Fruit fly (Drosophila melanogaster): ENCODE results near the gene Pus7.

Gene Pus7

dm6 chr3L:8546355-8546771, 36.6 kb downstream of the Pus7 start (continued):
- no peak for TF ChIP-seq Hey (tag; optimal IDR thresholded peaks at IDR 0.05)
- TF ChIP-seq CG10543 (GFP tag; optimal IDR thresholded peaks at IDR 0.05), result peak; percentile 58
- peak; percentile 23 for TF ChIP-seq sug (tag; optimal IDR thresholded peaks at IDR 0.05)
- TF ChIP-seq CG8924 (tag; optimal IDR thresholded peaks at IDR 0.05), result no peak
- peak; percentile 56 for TF ChIP-seq oc (tag; optimal IDR thresholded peaks at IDR 0.05)
- TF ChIP-seq CG7987 (GFP tag; optimal IDR thresholded peaks at IDR 0.05), result peak; percentile 22
- TF ChIP-seq hbn (GFP tag; IDR thresholded peaks at IDR 0.05; ENCODE audit: partially characterized antibody), result peak; percentile 41; the same call in 1 of the 2 replicates
- TF ChIP-seq CG10209 (GFP tag; optimal IDR thresholded peaks at IDR 0.05), result no peak
- TF ChIP-seq Eip74EF (GFP tag; optimal IDR thresholded peaks at IDR 0.05), result peak in 1 of 2 experiments; percentile 28
- TF ChIP-seq nom (GFP tag; optimal IDR thresholded peaks at IDR 0.05), result peak; percentile 89
- peak; percentile 85 for TF ChIP-seq ftz-f1 (GFP tag; optimal IDR thresholded peaks at IDR 0.05)
- TF ChIP-seq kah (GFP tag; optimal IDR thresholded peaks at IDR 0.05), result peak; percentile 97
- 0 out of 3 replicates have a peak, but pooled peaks have one; percentile 30 for TF ChIP-seq otp (GFP tag; IDR thresholded peaks at IDR 0.05)
- peak; percentile 38 for TF ChIP-seq Xrp1 (GFP tag; IDR thresholded peaks at IDR 0.05)
- TF ChIP-seq kay (GFP tag; optimal IDR thresholded peaks at IDR 0.05), result peak; percentile 93
- TF ChIP-seq tx (GFP tag; optimal IDR thresholded peaks at IDR 0.05), result no peak
- TF ChIP-seq ken (GFP tag; IDR thresholded peaks at IDR 0.05), result 0 out of 3 replicates have a peak, but pooled peaks have one; percentile 52
- peak; percentile 37 for TF ChIP-seq CHES-1-like (GFP tag; optimal IDR thresholded peaks at IDR 0.05)
- TF ChIP-seq Awh (GFP tag; IDR thresholded peaks at IDR 0.05), result 0 out of 2 replicates have a peak, but pooled peaks have one; percentile 10
- no peak for TF ChIP-seq dati (GFP tag; IDR thresholded peaks at IDR 0.05)
- 0 out of 2 replicates have a peak, but pooled peaks have one; percentile 45 for TF ChIP-seq bowl (GFP tag; IDR thresholded peaks at IDR 0.05)
- TF ChIP-seq sr (GFP tag; IDR thresholded peaks at IDR 0.05), result 0 out of 3 replicates have a peak, but pooled peaks have one; percentile 14
- TF ChIP-seq H2.0 (GFP tag; IDR thresholded peaks at IDR 0.05), result peak; percentile 12; the same call in 1 of the 2 replicates
- peak; percentile 53 for TF ChIP-seq HmgZ (tag; optimal IDR thresholded peaks at IDR 0.05)
- peak; percentile 42 for TF ChIP-seq CG12071 (GFP tag; optimal IDR thresholded peaks at IDR 0.05)
- peak; percentile 25; the same call in 1 of the 2 replicates for TF ChIP-seq gsb (GFP tag; IDR thresholded peaks at IDR 0.05)
- TF ChIP-seq D19B (GFP tag; optimal IDR thresholded peaks at IDR 0.05), result no peak
- no peak for TF ChIP-seq pan (optimal IDR thresholded peaks at IDR 0.05)
- peak in 1 of 2 experiments; percentile 27 for TF ChIP-seq pan (GFP tag; optimal IDR thresholded peaks at IDR 0.05 in 1 of 2, IDR thresholded peaks at IDR 0.05 in 1 of 2)
- peak; percentile 28 for TF ChIP-seq lab (GFP tag; optimal IDR thresholded peaks at IDR 0.05)
- TF ChIP-seq CG6175 (GFP tag; IDR thresholded peaks at IDR 0.05), result peak; percentile 59; the same call in 2 of the 3 replicates
- TF ChIP-seq CG13424 (tag; optimal IDR thresholded peaks at IDR 0.05), result peak; percentile 6
- TF ChIP-seq Trl (optimal IDR thresholded peaks at IDR 0.05), result peak; percentile 94
- no peak for TF ChIP-seq Trl (GFP tag; optimal IDR thresholded peaks at IDR 0.05)
- TF ChIP-seq pfk (GFP tag; optimal IDR thresholded peaks at IDR 0.05), result peak; percentile 29
- TF ChIP-seq CG17912 (GFP tag; optimal IDR thresholded peaks at IDR 0.05), result peak; percentile 37
- TF ChIP-seq trem (tag; optimal IDR thresholded peaks at IDR 0.05), result peak; percentile 15
- peak; percentile 32; the same call in 1 of the 2 replicates for TF ChIP-seq rib (GFP tag; IDR thresholded peaks at IDR 0.05)
- peak; percentile 11 for TF ChIP-seq CG17359 (tag; optimal IDR thresholded peaks at IDR 0.05)
- TF ChIP-seq chm (GFP tag; IDR thresholded peaks at IDR 0.05), result peak; percentile 54; the same call in 1 of the 2 replicates
- TF ChIP-seq tap (tag; optimal IDR thresholded peaks at IDR 0.05), result peak; percentile 11
- no peak for TF ChIP-seq CG42726 (GFP tag; IDR thresholded peaks at IDR 0.05; ENCODE audit: partially characterized antibody)
- TF ChIP-seq shn (GFP tag; optimal IDR thresholded peaks at IDR 0.05), result peak; percentile 58
- TF ChIP-seq CG11504 (tag; optimal IDR thresholded peaks at IDR 0.05), result no peak
- TF ChIP-seq CG13123 (GFP tag; optimal IDR thresholded peaks at IDR 0.05), result no peak
- no peak for TF ChIP-seq CG4820 (GFP tag; optimal IDR thresholded peaks at IDR 0.05)
- peak; percentile 20 for TF ChIP-seq CG18599 (GFP tag; optimal IDR thresholded peaks at IDR 0.05)
- no peak for TF ChIP-seq CG7786 (GFP tag; optimal IDR thresholded peaks at IDR 0.05)
- peak; percentile 55; the same call in 2 of the 3 replicates for TF ChIP-seq z (GFP tag; IDR thresholded peaks at IDR 0.05)
- TF ChIP-seq cwo (GFP tag; optimal IDR thresholded peaks at IDR 0.05), result peak; percentile 45

Data from whole organism, embryonic.